Fruit fly (Drosophila melanogaster) whole organism: ENCODE data around the gene HBS1.

Experiments
- pan ChIP-seq: fragments of >200 bp; optimal IDR thresholded peaks from 2 replicates; lab custom pipeline; 2017
- psq ChIP-seq: fragments of >200 bp; optimal IDR thresholded peaks from 2 replicates; lab custom pipeline; 2017

dm6 chr3L:1914668-1915067 is 49.6 kb upstream of the HBS1 start:
- TF ChIP-seq psq (lab: Kevin White, UChicago) (no peak), pan (lab: Kevin White, UChicago) (no peak)
